Worm (Caenorhabditis elegans) whole organism, dauer: Measurements from ENCODE around the gene K11D9.3.
"Not testable (repeated sequence)": the region's sequence is repeated elsewhere in the genome, so short reads cannot be mapped to it uniquely, and the experiment has no call there.

Experiments
- unc-62 ChIP-seq: sonication (generic microtip); optimal IDR thresholded peaks from 2 replicates; lab custom pipeline; 2017; ENCODE audit warnings: missing biosample characterization, missing genetic modification reagents, missing genetic modification characterization

K11D9.3 gene

ce11 chrIII:10758422-10758821 is 43.6 kb downstream of the K11D9.3 start, which contains the start of gene K01G5.10:
TSS of gene K01G5.10 (minus strand) at chrIII:10758522.
- TF ChIP-seq unc-62 (GFP tag; lab: Kevin White, UChicago), result no peak

DNA sequence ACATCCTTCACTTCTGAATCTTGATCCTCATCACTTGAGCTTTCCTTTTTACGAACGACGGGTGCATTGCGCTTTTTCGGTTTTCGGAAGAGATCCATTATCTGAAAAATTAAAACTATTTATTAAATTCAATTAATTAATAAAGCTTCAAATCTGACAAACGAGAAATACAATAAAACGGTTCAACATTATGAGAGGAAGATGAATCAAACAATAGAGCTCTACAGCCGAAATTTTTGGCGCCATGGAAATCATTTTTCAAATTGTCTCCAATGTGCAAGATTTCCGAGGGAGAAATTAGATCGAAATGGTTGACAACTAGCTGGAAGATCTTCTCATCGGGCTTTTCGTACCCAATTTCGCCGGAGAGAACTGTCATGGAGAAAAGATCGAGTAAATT is 44.5 kb downstream of the K11D9.3 start, which contains the start of gene rnf-113:
rnf-113 (minus strand) TSS at position 101 of the 400 bp plus-strand sequence.
- TF ChIP-seq unc-62 (GFP tag; lab: Kevin White, UChicago), result no peak

DNA sequence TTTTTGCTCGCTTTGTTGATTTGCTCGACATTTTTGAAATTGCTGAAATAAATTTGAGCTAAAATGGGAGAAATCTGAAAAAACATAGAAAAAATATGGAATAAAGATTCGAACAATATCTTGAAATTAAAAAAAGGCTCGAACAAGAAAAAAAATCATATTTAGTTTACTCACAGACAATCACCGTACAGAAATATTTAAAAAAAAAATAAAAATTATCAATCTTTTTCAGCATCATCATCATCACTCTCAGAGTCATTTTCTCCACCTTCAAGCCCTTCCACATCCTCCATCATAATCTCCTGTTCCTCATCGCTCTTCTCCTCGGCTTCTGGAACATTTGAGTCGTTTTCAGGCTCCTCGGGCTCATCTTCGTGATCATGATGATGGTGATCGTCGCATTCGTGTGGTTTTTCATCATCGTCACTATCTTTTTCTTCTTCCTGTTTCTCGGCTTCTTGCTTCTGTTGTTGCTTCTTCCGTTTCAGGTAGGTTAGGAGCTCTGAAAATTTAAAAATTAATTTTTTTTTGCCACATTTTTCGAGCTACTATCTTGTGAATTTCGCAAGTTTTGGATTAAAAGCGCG is 46.4 kb downstream of the K11D9.3 start, which contains the start of gene hpl-2:
hpl-2 (minus strand) TSS at position 51 of the 587 bp plus-strand sequence.
- no peak for TF ChIP-seq unc-62 (GFP tag; lab: Kevin White, UChicago)

ce11 chrIII:10754379-10754778 is 47.6 kb downstream of the K11D9.3 start:
- TF ChIP-seq unc-62 (GFP tag; lab: Kevin White, UChicago), result no peak

ce11 chrIII:10750043-10750442 is 52.0 kb downstream of the K11D9.3 start, which contains the start of gene enu-3.6:
TSS of gene enu-3.6 (plus strand) at chrIII:10750434.
- not testable (repeated sequence) for TF ChIP-seq unc-62 (GFP tag; lab: Kevin White, UChicago)

DNA sequence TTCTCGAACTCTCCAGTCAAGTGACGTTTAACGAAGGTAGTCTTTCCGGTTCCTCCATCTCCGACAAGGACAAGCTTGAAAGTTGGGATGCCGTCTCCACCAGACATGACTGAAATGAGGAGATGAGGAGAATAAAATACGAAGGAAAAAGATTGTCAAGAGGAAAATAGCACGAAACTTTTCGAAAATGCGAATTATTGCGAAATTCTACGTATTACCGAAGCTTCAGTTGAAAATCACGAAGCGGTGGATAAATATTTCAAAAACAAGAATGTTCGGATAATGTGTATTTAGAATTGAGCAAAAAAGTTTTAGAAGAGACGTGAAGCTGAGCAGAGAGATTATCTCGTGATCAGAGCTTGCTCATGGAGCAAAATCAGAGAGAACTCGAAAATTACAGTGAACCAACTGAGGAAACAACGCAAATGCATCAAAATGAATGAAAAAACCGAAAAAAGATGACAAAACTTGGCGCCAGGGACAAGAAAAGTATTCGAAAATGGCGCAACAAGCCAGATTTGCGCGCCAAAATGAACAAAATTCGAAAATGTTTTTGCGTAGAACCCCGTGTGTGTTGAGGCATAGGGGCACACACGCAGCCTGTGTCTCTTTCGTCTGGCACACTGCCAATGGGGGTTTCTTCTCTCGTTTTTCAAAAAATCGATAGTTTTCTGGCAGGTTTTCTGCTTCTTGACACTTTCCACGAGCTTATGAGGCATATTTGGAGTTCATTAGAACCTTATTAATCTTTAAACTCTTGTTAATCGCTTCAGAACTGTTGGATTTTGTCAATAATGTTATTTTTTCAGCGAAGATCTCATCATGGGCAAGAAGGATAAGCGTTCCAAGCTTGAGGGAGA is 54.2 kb downstream of the K11D9.3 start, which contains the start of the genes ran-1 and dkc-1:
ran-1 (minus strand) TSS at position 109 of the 860 bp plus-strand sequence.
dkc-1 (plus strand) TSS at position 810 of the 860 bp plus-strand sequence.
- TF ChIP-seq unc-62 (GFP tag; lab: Kevin White, UChicago), result no peak
